Fruit fly (Drosophila melanogaster) whole organism, embryonic: ENCODE results near the gene miple1.

Experiments used
- Awh ChIP-seq: fragments of 200-800 bp; sonication (Bioruptor generic); IDR thresholded peaks from 2 replicates; pipeline ENCODE4, ENCODE4 v1.3.6; 2022; ENCODE audit warnings: missing biosample characterization, missing genetic modification characterization
- CG11504 ChIP-seq: fragments of 200-800 bp; sonication (Bioruptor generic); optimal IDR thresholded peaks from 3 replicates; lab custom pipeline; 2019; ENCODE audit warnings: missing biosample characterization, mild to moderate bottlenecking, missing genetic modification characterization, moderate library complexity
- CG11723 ChIP-seq: fragments of 200-800 bp; sonication (Bioruptor generic); optimal IDR thresholded peaks from 2 replicates; lab custom pipeline; 2017; ENCODE audit warnings: missing biosample characterization, mild to moderate bottlenecking, missing genetic modification characterization
- CG12744 ChIP-seq: fragments of 200-800 bp; sonication (Bioruptor generic); optimal IDR thresholded peaks from 2 replicates; lab custom pipeline; 2016; ENCODE audit warnings: missing biosample characterization, missing genetic modification characterization
- CG14667 ChIP-seq: fragments of 200-800 bp; sonication (Bioruptor generic); IDR thresholded peaks from 2 replicates; pipeline ENCODE4 v1.3.6; 2022; ENCODE audit warnings: missing biosample characterization, missing genetic modification characterization
- CG16779 ChIP-seq: fragments of 200-800 bp; sonication (Bioruptor generic); IDR thresholded peaks from 2 replicates; pipeline ENCODE4 v1.3.6; 2022; ENCODE audit warnings: missing biosample characterization, missing genetic modification characterization
- CG16863 ChIP-seq: fragments of 200-800 bp; sonication (Bioruptor generic); optimal IDR thresholded peaks from 3 replicates; lab custom pipeline; 2016; ENCODE audit warnings: missing biosample characterization, missing genetic modification characterization
- CG2199 ChIP-seq: fragments of 200-800 bp; sonication (Bioruptor generic); IDR thresholded peaks from 3 replicates; pipeline ENCODE4 v1.3.6; 2022; ENCODE audit warnings: missing biosample characterization, missing genetic modification characterization
- CG32532 ChIP-seq: fragments of 200-800 bp; sonication (Bioruptor generic); IDR thresholded peaks from 2 replicates; pipeline ENCODE4 v1.3.6; 2022; ENCODE audit warnings: missing biosample characterization, missing genetic modification characterization
- CG32772 ChIP-seq: fragments of 200-800 bp; sonication (Bioruptor generic); IDR thresholded peaks from 2 replicates; pipeline ENCODE4 v1.3.6; 2022; ENCODE audit warnings: missing biosample characterization, missing genetic modification characterization
- CG4707 ChIP-seq: fragments of 200-800 bp; sonication (Bioruptor generic); optimal IDR thresholded peaks from 2 replicates; lab custom pipeline; 2018; ENCODE audit warnings: missing biosample characterization, mild to moderate bottlenecking, missing genetic modification characterization, moderate library complexity
- CG4820 ChIP-seq: fragments of 200-800 bp; sonication (Bioruptor generic); optimal IDR thresholded peaks from 3 replicates; lab custom pipeline; 2016; ENCODE audit warnings: missing biosample characterization, missing genetic modification characterization
- CG6765 ChIP-seq: fragments of 200-800 bp; sonication (Bioruptor generic); optimal IDR thresholded peaks from 3 replicates; lab custom pipeline; 2017; ENCODE audit warnings: missing biosample characterization, mild to moderate bottlenecking, missing genetic modification characterization
- CG7786 ChIP-seq: fragments of 200-800 bp; sonication (Bioruptor generic); optimal IDR thresholded peaks from 2 replicates; lab custom pipeline; 2016; ENCODE audit warnings: missing biosample characterization, missing genetic modification characterization
- CHES-1-like ChIP-seq: fragments of 200-800 bp; sonication (Bioruptor generic); optimal IDR thresholded peaks from 2 replicates; lab custom pipeline; 2016; ENCODE audit warnings: missing biosample characterization, missing genetic modification characterization
- CrebB ChIP-seq: fragments of 200-800 bp; sonication (Bioruptor generic); optimal IDR thresholded peaks from 3 replicates; lab custom pipeline; 2018; ENCODE audit warnings: missing biosample characterization, mild to moderate bottlenecking, missing genetic modification characterization
- Dek ChIP-seq: fragments of 200-800 bp; sonication (Bioruptor generic); optimal IDR thresholded peaks from 3 replicates; lab custom pipeline; 2019; ENCODE audit warnings: missing biosample characterization, mild to moderate bottlenecking, missing genetic modification characterization, moderate library complexity
- H15 ChIP-seq: fragments of 200-800 bp; sonication (Bioruptor generic); IDR thresholded peaks from 3 replicates; pipeline ENCODE4 v1.3.6; 2022; ENCODE audit warnings: missing biosample characterization, missing genetic modification characterization
- HmgD ChIP-seq: fragments of 200-800 bp; sonication (Bioruptor generic); optimal IDR thresholded peaks from 3 replicates; lab custom pipeline; 2016; ENCODE audit warnings: missing biosample characterization, missing genetic modification characterization
- Hr78 ChIP-seq, 2 experiments: fragments of 200-800 bp in 1 of 2; fragments of >200 bp in 1 of 2; sonication (Bioruptor generic) in 1 of 2; optimal IDR thresholded peaks; 2 replicates each; lab custom pipeline; 2017 to 2019; ENCODE audit warnings: missing biosample characterization in 2 of 2, missing genetic modification characterization in 2 of 2, mild to moderate bottlenecking in 1 of 2, moderate library complexity in 1 of 2
- NC2α ChIP-seq: fragments of 200-800 bp; sonication (Bioruptor generic); optimal IDR thresholded peaks from 2 replicates; lab custom pipeline; 2016; ENCODE audit warnings: missing biosample characterization, missing genetic modification characterization
- Oli ChIP-seq: fragments of 200-800 bp; sonication (Bioruptor generic); optimal IDR thresholded peaks from 2 replicates; lab custom pipeline; 2018; ENCODE audit warnings: missing biosample characterization, mild to moderate bottlenecking, missing genetic modification characterization, moderate library complexity
- Sry-δ ChIP-seq: fragments of 200-800 bp; sonication (Bioruptor generic); optimal IDR thresholded peaks from 2 replicates; lab custom pipeline; 2016; ENCODE audit warnings: missing biosample characterization, missing genetic modification characterization
- Stat92E ChIP-seq, 3 experiments: fragments of >200 bp in 2 of 3; fragments of 200-800 bp in 1 of 3; sonication (Bioruptor generic) in 1 of 3; optimal IDR thresholded peaks; 2 replicates each; lab custom pipeline; 2017 to 2019; ENCODE audit warnings: missing biosample characterization in 3 of 3, missing genetic modification characterization in 3 of 3, mild to moderate bottlenecking in 1 of 3, moderate library complexity in 1 of 3
- Vsx1 ChIP-seq: fragments of 200-800 bp; sonication (Bioruptor generic); optimal IDR thresholded peaks from 2 replicates; lab custom pipeline; 2017; ENCODE audit warnings: missing biosample characterization, mild to moderate bottlenecking, missing genetic modification characterization, missing genetic modification reagents
- al ChIP-seq: fragments of 200-800 bp; sonication (Bioruptor generic); IDR thresholded peaks from 2 replicates; pipeline ENCODE4 v1.3.6; 2022; ENCODE audit warnings: missing biosample characterization, missing genetic modification characterization
- ara ChIP-seq: fragments of 200-800 bp; sonication (Bioruptor generic); IDR thresholded peaks from 2 replicates; pipeline ENCODE4 v1.3.6; 2022; ENCODE audit warnings: missing biosample characterization, missing genetic modification characterization
- ase ChIP-seq: fragments of 200-800 bp; sonication (Bioruptor generic); IDR thresholded peaks from 3 replicates; pipeline ENCODE4 v1.3.6; 2022; ENCODE audit warnings: missing biosample characterization, missing genetic modification characterization
- ash1 ChIP-seq: fragments of 200-800 bp; sonication (Bioruptor generic); optimal IDR thresholded peaks from 2 replicates; lab custom pipeline; 2018; ENCODE audit warnings: missing biosample characterization, mild to moderate bottlenecking, missing genetic modification characterization
- bsh ChIP-seq, 2 experiments: fragments of 200-800 bp; sonication (Bioruptor generic); optimal IDR thresholded peaks; 2 replicates each; lab custom pipeline; 2017 to 2018; ENCODE audit warnings: mild to moderate bottlenecking in 2 of 2, missing biosample characterization in 2 of 2, missing genetic modification characterization in 2 of 2, moderate library complexity in 1 of 2
- cg ChIP-seq: fragments of 200-800 bp; sonication (Bioruptor generic); optimal IDR thresholded peaks from 3 replicates; lab custom pipeline; 2019; ENCODE audit warnings: missing biosample characterization, mild to moderate bottlenecking, missing genetic modification characterization, moderate library complexity
- corto ChIP-seq: fragments of 200-800 bp; sonication (Bioruptor generic); optimal IDR thresholded peaks from 2 replicates; lab custom pipeline; 2016; ENCODE audit warnings: missing biosample characterization, mild to moderate bottlenecking, missing genetic modification characterization, moderate library complexity
- crol ChIP-seq: fragments of 200-800 bp; sonication (Bioruptor generic); IDR thresholded peaks from 2 replicates; pipeline ENCODE4 v1.3.6; 2022; ENCODE audit warnings: missing biosample characterization, missing genetic modification characterization
- ems ChIP-seq: fragments of 200-800 bp; sonication (Bioruptor generic); optimal IDR thresholded peaks from 3 replicates; lab custom pipeline; 2016; ENCODE audit warnings: missing biosample characterization, missing genetic modification characterization
- eve ChIP-seq, 2 experiments: fragments of >200 bp; optimal IDR thresholded peaks; 2 replicates each; lab custom pipeline; 2017; ENCODE audit warnings: missing biosample characterization in 2 of 2, missing genetic modification characterization in 2 of 2
- gro ChIP-seq: fragments of 200-800 bp; sonication (Bioruptor generic); optimal IDR thresholded peaks from 2 replicates; lab custom pipeline; 2016; ENCODE audit warnings: missing biosample characterization, missing genetic modification characterization
- jing ChIP-seq: fragments of 200-800 bp; sonication (Bioruptor generic); optimal IDR thresholded peaks from 2 replicates; lab custom pipeline; 2018; ENCODE audit warnings: missing biosample characterization, mild to moderate bottlenecking, missing genetic modification characterization
- lmd ChIP-seq: fragments of 200-800 bp; sonication (Bioruptor generic); IDR thresholded peaks from 2 replicates; pipeline ENCODE4 v1.3.6; 2022; ENCODE audit warnings: missing biosample characterization, missing genetic modification characterization
- nerfin-1 ChIP-seq: fragments of 200-800 bp; sonication (Bioruptor generic); optimal IDR thresholded peaks from 3 replicates; lab custom pipeline; 2019; ENCODE audit warnings: missing biosample characterization, mild to moderate bottlenecking, missing genetic modification characterization, moderate library complexity
- nom ChIP-seq: fragments of 200-800 bp; sonication (Bioruptor generic); optimal IDR thresholded peaks from 2 replicates; lab custom pipeline; 2017; ENCODE audit warnings: missing biosample characterization, missing genetic modification characterization, mild to moderate bottlenecking, moderate library complexity, missing genetic modification reagents
- pb ChIP-seq: fragments of 200-800 bp; sonication (Bioruptor generic); optimal IDR thresholded peaks from 3 replicates; lab custom pipeline; 2016; ENCODE audit warnings: missing biosample characterization, missing genetic modification characterization
- ranshi ChIP-seq: fragments of 200-800 bp; sonication (Bioruptor generic); IDR thresholded peaks from 2 replicates; pipeline ENCODE4 v1.3.6; 2022; ENCODE audit warnings: missing biosample characterization, missing genetic modification characterization
- schlank ChIP-seq: fragments of 200-800 bp; sonication (Bioruptor generic); optimal IDR thresholded peaks from 2 replicates; lab custom pipeline; 2018; ENCODE audit warnings: missing biosample characterization, mild to moderate bottlenecking, missing genetic modification characterization
- shn ChIP-seq: fragments of 200-800 bp; sonication (Bioruptor generic); optimal IDR thresholded peaks from 3 replicates; lab custom pipeline; 2016; ENCODE audit warnings: missing biosample characterization, missing genetic modification characterization
- sim ChIP-seq: fragments of 200-800 bp; sonication (Bioruptor generic); IDR thresholded peaks from 2 replicates; pipeline ENCODE4 v1.3.6; 2022; ENCODE audit warnings: missing biosample characterization, missing genetic modification characterization
- trh ChIP-seq: fragments of 200-800 bp; sonication (Bioruptor generic); optimal IDR thresholded peaks from 2 replicates; lab custom pipeline; 2016; ENCODE audit warnings: missing biosample characterization, missing genetic modification characterization
- ttk ChIP-seq: fragments of 200-800 bp; sonication (Bioruptor generic); IDR thresholded peaks from 2 replicates; pipeline ENCODE4 v2.1.2; 2022; ENCODE audit warnings: missing biosample characterization, missing genetic modification characterization
- tup ChIP-seq: fragments of 200-800 bp; sonication (Bioruptor generic); optimal IDR thresholded peaks from 2 replicates; lab custom pipeline; 2016; ENCODE audit warnings: missing biosample characterization, mild to moderate bottlenecking, missing genetic modification characterization, moderate library complexity

Gene miple1

dm6 chr3L:223019-223902 is 43.8 kb upstream of the miple1 start, which contains the start of the genes pyx and CG33229 (continued):
- no peak for TF ChIP-seq ash1
- TF ChIP-seq CG14667 (GFP tag; lab: Robert Waterston, UW): peak; percentile 67
- TF ChIP-seq trh (GFP tag; lab: Kevin White, UChicago): peak; percentile 59
- no peak for TF ChIP-seq CG4707 (GFP tag; lab: Kevin White, UChicago)
- TF ChIP-seq ems (GFP tag; lab: Kevin White, UChicago): peak; percentile 77
- peak; percentile 93 for TF ChIP-seq CG32532 (GFP tag; lab: Robert Waterston, UW)
- TF ChIP-seq nerfin-1: peak; percentile 62
- TF ChIP-seq CHES-1-like: peak; percentile 85
- peak; percentile 44 for TF ChIP-seq pb (GFP tag; lab: Kevin White, UChicago)
- peak; percentile 79 for TF ChIP-seq CG6765
- peak; percentile 73 for TF ChIP-seq schlank
- TF ChIP-seq cg (GFP tag; lab: Kevin White, UChicago): no peak
- TF ChIP-seq Sry-δ: peak; percentile 49
- no peak for TF ChIP-seq corto
- TF ChIP-seq ara (GFP tag; lab: Robert Waterston, UW): peak; percentile 58
- peak; percentile 7 for TF ChIP-seq nom (GFP tag; lab: Kevin White, UChicago)
- peak; percentile 78 for TF ChIP-seq shn (GFP tag; lab: Kevin White, UChicago)
- TF ChIP-seq sim (GFP tag; lab: Robert Waterston, UW): peak; percentile 44; the same call in 1 of the 2 replicates
- TF ChIP-seq HmgD (GFP tag; lab: Kevin White, UChicago): no peak
- TF ChIP-seq CG11504 (tag; lab: Kevin White, UChicago): peak; percentile 87
- peak; percentile 92 for TF ChIP-seq Dek (tag; lab: Kevin White, UChicago)
- TF ChIP-seq CG32772 (GFP tag; lab: Robert Waterston, UW): peak; percentile 74; the same call in 1 of the 2 replicates
- TF ChIP-seq tup (GFP tag; lab: Kevin White, UChicago): peak; percentile 65
- TF ChIP-seq NC2α (GFP tag; lab: Kevin White, UChicago): no peak
- no peak for TF ChIP-seq eve (GFP tag; optimal IDR thresholded peaks at IDR 0.05; lab: Kevin White, UChicago)
- peak; percentile 83 for TF ChIP-seq CG7786 (GFP tag; lab: Kevin White, UChicago)
- TF ChIP-seq Vsx1: no peak
- TF ChIP-seq lmd (GFP tag; lab: Robert Waterston, UW): peak; percentile 91
- peak; percentile 75 for TF ChIP-seq CG12744 (GFP tag; lab: Kevin White, UChicago)
- TF ChIP-seq Oli (tag; lab: Kevin White, UChicago): peak; percentile 87
- TF ChIP-seq Hr78 (GFP tag; optimal IDR thresholded peaks at IDR 0.05; lab: Kevin White, UChicago): peak in 1 of 2 experiments; percentile 40
- TF ChIP-seq CrebB (tag; lab: Kevin White, UChicago): peak; percentile 14
- TF ChIP-seq jing: no peak
- peak; percentile 75 for TF ChIP-seq gro (GFP tag; lab: Kevin White, UChicago)
- TF ChIP-seq Awh: peak; percentile 20; the same call in 1 of the 2 replicates
- 0 out of 2 replicates have a peak, but pooled peaks have one; percentile 6 for TF ChIP-seq crol
- TF ChIP-seq ttk (GFP tag; lab: Robert Waterston, UW): peak; percentile 66
- 0 out of 3 replicates have a peak, but pooled peaks have one; percentile 57 for TF ChIP-seq CG2199 (GFP tag; lab: Robert Waterston, UW)
- TF ChIP-seq al (GFP tag; lab: Robert Waterston, UW): peak; percentile 86
- peak; percentile 70; the same call in 1 of the 3 replicates for TF ChIP-seq H15 (GFP tag; lab: Robert Waterston, UW)
- TF ChIP-seq CG4820 (GFP tag; lab: Kevin White, UChicago): peak; percentile 81
- peak; percentile 62 for TF ChIP-seq CG11723 (GFP tag; lab: Kevin White, UChicago)
- TF ChIP-seq CG16863: peak; percentile 70
- TF ChIP-seq ranshi (GFP tag; lab: Robert Waterston, UW): peak; percentile 80
- peak; percentile 85 for TF ChIP-seq CG16779
- TF ChIP-seq bsh (GFP tag; optimal IDR thresholded peaks at IDR 0.05; lab: Kevin White, UChicago): peak; percentile 46 to 75
- no peak for TF ChIP-seq Stat92E (GFP tag; optimal IDR thresholded peaks at IDR 0.05; lab: Kevin White, UChicago)
- TF ChIP-seq ase (GFP tag; lab: Robert Waterston, UW): peak; percentile 71
